Comparison of ENCODE assay signal across 3 fruit fly cellular contexts in genomic region chr3L:8770616-8771229, dm6.
TF ChIP-seq lines count a peak whose summit lies in the region.

No protein-coding gene starts in this region.

- no peak for TF ChIP-seq CTCF in whole organism, embryonic (GFP tag; optimal IDR thresholded peaks at IDR 0.05; lab: Kevin White, UChicago)

TF ChIP-seq in whole organism, embryonic, 481 proteins besides CTCF, POLR2A, EP300 and RAD21 (continues in another document):
- TF ChIP-seq jumu (GFP tag; optimal IDR thresholded peaks at IDR 0.05; lab: Kevin White, UChicago) (no peak), CG17912 (GFP tag; optimal IDR thresholded peaks at IDR 0.05; lab: Kevin White, UChicago) (no peak), CG9876 (GFP tag; optimal IDR thresholded peaks at IDR 0.05; lab: Kevin White, UChicago) (no peak), CG8944 (GFP tag; optimal IDR thresholded peaks at IDR 0.05; lab: Kevin White, UChicago) (no peak), ATbp (GFP tag; optimal IDR thresholded peaks at IDR 0.05; lab: Kevin White, UChicago) (peak; percentile 51), kni (GFP tag; optimal IDR thresholded peaks at IDR 0.05; lab: Kevin White, UChicago) (peak; percentile 47), phol (tag; optimal IDR thresholded peaks at IDR 0.05; lab: Kevin White, UChicago) (no peak), ab (GFP tag; optimal IDR thresholded peaks at IDR 0.05; lab: Kevin White, UChicago) (no peak), CG32532 (GFP tag; IDR thresholded peaks at IDR 0.05; lab: Robert Waterston, UW) (no peak), Eip74EF (GFP tag; optimal IDR thresholded peaks at IDR 0.05; lab: Kevin White, UChicago) (no peak), CG8359 (GFP tag; optimal IDR thresholded peaks at IDR 0.05; lab: Kevin White, UChicago; ENCODE audit: borderline replicate concordance) (no peak), so (GFP tag; IDR thresholded peaks at IDR 0.05; lab: Robert Waterston, UW) (0 out of 3 replicates have a peak, but pooled peaks have one; percentile 24), CG32767 (GFP tag; IDR thresholded peaks at IDR 0.05; lab: Robert Waterston, UW) (no peak), prd (optimal IDR thresholded peaks at IDR 0.05; lab: Kevin White, UChicago) (no peak), prd (GFP tag; IDR thresholded peaks at IDR 0.05; lab: Robert Waterston, UW) (no peak), Fer1 (GFP tag; optimal IDR thresholded peaks at IDR 0.05; lab: Kevin White, UChicago) (no peak), fd64A (GFP tag; optimal IDR thresholded peaks at IDR 0.05; lab: Kevin White, UChicago) (peak; percentile 21), CG18599 (GFP tag; optimal IDR thresholded peaks at IDR 0.05; lab: Kevin White, UChicago) (no peak), Asciz (GFP tag; optimal IDR thresholded peaks at IDR 0.05; lab: Kevin White, UChicago) (peak; percentile 8), CG34422 (GFP tag; IDR thresholded peaks at IDR 0.05; lab: Robert Waterston, UW) (no peak), CG3407 (GFP tag; optimal IDR thresholded peaks at IDR 0.05; lab: Kevin White, UChicago) (peak; percentile 1), abd-A (tag; optimal IDR thresholded peaks at IDR 0.05; lab: Kevin White, UChicago) (peak; percentile 89), pfk (GFP tag; optimal IDR thresholded peaks at IDR 0.05; lab: Kevin White, UChicago) (no peak), CG8290 (GFP tag; optimal IDR thresholded peaks at IDR 0.05; lab: Kevin White, UChicago) (no peak), CG8290 (tag; optimal IDR thresholded peaks at IDR 0.05; lab: Kevin White, UChicago) (peak in 1 of 2 experiments; percentile 2), insv (GFP tag; optimal IDR thresholded peaks at IDR 0.05; lab: Kevin White, UChicago) (no peak), Med (GFP tag; lab: Kevin White, UChicago) (peak; percentile 49), CG7963 (GFP tag; IDR thresholded peaks at IDR 0.05; lab: Robert Waterston, UW; ENCODE audit: partially characterized antibody) (no peak), Tbp (GFP tag; optimal IDR thresholded peaks at IDR 0.05; lab: Kevin White, UChicago) (no peak), mam (GFP tag; optimal IDR thresholded peaks at IDR 0.05; lab: Kevin White, UChicago) (no peak), odd (GFP tag; optimal IDR thresholded peaks at IDR 0.05; lab: Kevin White, UChicago) (peak; percentile 1)

TF ChIP-seq in whole organism, prepupa, 60 proteins besides CTCF, POLR2A, EP300 and RAD21:
- TF ChIP-seq Sox15 (GFP tag; optimal IDR thresholded peaks at IDR 0.05; lab: Kevin White, UChicago) (no peak), fd85E (GFP tag; optimal IDR thresholded peaks at IDR 0.05; lab: Kevin White, UChicago) (no peak), fkh (GFP tag; optimal IDR thresholded peaks at IDR 0.05; lab: Kevin White, UChicago) (peak; percentile 61), Eip78C (GFP tag; lab: Kevin White, UChicago) (peak; percentile 9), OdsH (GFP tag; optimal IDR thresholded peaks at IDR 0.05; lab: Kevin White, UChicago) (no peak)

TF ChIP-seq in whole organism, pupa, 21 proteins besides CTCF, POLR2A, EP300 and RAD21:
- no peak for TF ChIP-seq CG9948 (tag; optimal IDR thresholded peaks at IDR 0.05; lab: Kevin White, UChicago)
- TF ChIP-seq fd96Ca (GFP tag; IDR thresholded peaks at IDR 0.05; lab: Robert Waterston, UW): 0 out of 3 replicates have a peak, but pooled peaks have one; percentile 17

Comparison
In these comparisons a context has a peak if more than half of its experiments do, and no peak if none do; other contexts are left out.
1. Of the 7 proteins assayed by ChIP-seq in both whole organism, embryonic and whole organism, prepupa: peak only in whole organism, embryonic: Blimp-1; only in whole organism, prepupa: none; in both: none; in neither: 6.